Fruit fly (Drosophila melanogaster): ENCODE data around the gene Brd7-9.

The Brd7-9 gene

dm6 chr2L:7782788-7783401 lies at the start of gene Brd7-9 (continued):
- TF ChIP-seq CG17829 (tag; optimal IDR thresholded peaks at IDR 0.05) = peak; percentile 70
- TF ChIP-seq Ptx1 (GFP tag; IDR thresholded peaks at IDR 0.05) = peak; percentile 72
- TF ChIP-seq HHEX (GFP tag; optimal IDR thresholded peaks at IDR 0.05) = peak; percentile 67
- TF ChIP-seq Taf1 (GFP tag; IDR thresholded peaks at IDR 0.05) = peak; percentile 60
- no peak for TF ChIP-seq mld (GFP tag; IDR thresholded peaks at IDR 0.05; ENCODE audit: partially characterized antibody)
- TF ChIP-seq Xbp1 (GFP tag; optimal IDR thresholded peaks at IDR 0.05) = peak; percentile 78
- TF ChIP-seq dm (GFP tag; optimal IDR thresholded peaks at IDR 0.05) = peak; percentile 56
- TF ChIP-seq CG11504 (tag; optimal IDR thresholded peaks at IDR 0.05) = peak; percentile 71
- no peak for TF ChIP-seq sc (optimal IDR thresholded peaks at IDR 0.05)
- TF ChIP-seq sc (GFP tag; optimal IDR thresholded peaks at IDR 0.05) = peak; percentile 27
- TF ChIP-seq jumu (GFP tag; optimal IDR thresholded peaks at IDR 0.05) = peak; percentile 65
- TF ChIP-seq ken (GFP tag; IDR thresholded peaks at IDR 0.05) = peak; percentile 72; the same call in 2 of the 3 replicates
- peak; percentile 80; the same call in 2 of the 3 replicates for TF ChIP-seq ase (GFP tag; IDR thresholded peaks at IDR 0.05)
- peak; percentile 73 for TF ChIP-seq CG9797 (GFP tag; optimal IDR thresholded peaks at IDR 0.05)
- TF ChIP-seq CG7556 (GFP tag; optimal IDR thresholded peaks at IDR 0.05) = peak; percentile 78
- TF ChIP-seq Pdp1 (GFP tag; optimal IDR thresholded peaks at IDR 0.05) = peak; percentile 65 to 76
- no peak for TF ChIP-seq Trl (optimal IDR thresholded peaks at IDR 0.05)
- TF ChIP-seq Trl (GFP tag; optimal IDR thresholded peaks at IDR 0.05) = peak; percentile 68
- TF ChIP-seq nmo (GFP tag; optimal IDR thresholded peaks at IDR 0.05) = peak; percentile 56
- TF ChIP-seq CG1832 (GFP tag; optimal IDR thresholded peaks at IDR 0.05) = peak; percentile 62
- TF ChIP-seq CG7963 (GFP tag; IDR thresholded peaks at IDR 0.05; ENCODE audit: partially characterized antibody) = peak; percentile 44; the same call in 1 of the 3 replicates
- TF ChIP-seq chm (GFP tag; IDR thresholded peaks at IDR 0.05) = peak; percentile 92
- peak; percentile 69; the same call in 2 of the 3 replicates for TF ChIP-seq CG17361 (GFP tag; IDR thresholded peaks at IDR 0.05)
- 0 out of 4 replicates have a peak, but pooled peaks have one; percentile 50 for TF ChIP-seq chinmo (GFP tag; IDR thresholded peaks at IDR 0.05; ENCODE audit: partially characterized antibody)
- no peak for TF ChIP-seq dimm (GFP tag; IDR thresholded peaks at IDR 0.05)
- TF ChIP-seq onecut (GFP tag; IDR thresholded peaks at IDR 0.05) = peak; percentile 73
- TF ChIP-seq E2f1 (GFP tag; IDR thresholded peaks at IDR 0.05) = peak; percentile 78
- peak in 1 of 2 experiments; percentile 76 for TF ChIP-seq bsh (GFP tag; optimal IDR thresholded peaks at IDR 0.05)
- peak; percentile 63 for TF ChIP-seq odd (GFP tag; optimal IDR thresholded peaks at IDR 0.05)
- peak; percentile 56; the same call in 1 of the 2 replicates for TF ChIP-seq bbx (GFP tag; IDR thresholded peaks at IDR 0.05; ENCODE audit: partially characterized antibody)
- peak; percentile 35; the same call in 1 of the 2 replicates for TF ChIP-seq CG3847 (GFP tag; IDR thresholded peaks at IDR 0.05)
- no peak for TF ChIP-seq zfh2 (GFP tag; optimal IDR thresholded peaks at IDR 0.05)
- TF ChIP-seq CG7786 (GFP tag; optimal IDR thresholded peaks at IDR 0.05) = peak; percentile 28
- peak; percentile 84 for TF ChIP-seq Dref (GFP tag; IDR thresholded peaks at IDR 0.05)
- TF ChIP-seq CG10209 (GFP tag; optimal IDR thresholded peaks at IDR 0.05) = peak; percentile 68
- TF ChIP-seq CG13775 (GFP tag; optimal IDR thresholded peaks at IDR 0.05) = peak; percentile 70
- TF ChIP-seq fru (optimal IDR thresholded peaks at IDR 0.05) = no peak
- TF ChIP-seq pros (GFP tag; optimal IDR thresholded peaks at IDR 0.05) = no peak
- TF ChIP-seq sisA (GFP tag; IDR thresholded peaks at IDR 0.05) = peak; percentile 54
- TF ChIP-seq CG6689 (GFP tag; IDR thresholded peaks at IDR 0.05) = peak; percentile 71
- no peak for TF ChIP-seq CG7745 (tag; optimal IDR thresholded peaks at IDR 0.05)
- peak; percentile 47 for TF ChIP-seq fu2 (GFP tag; optimal IDR thresholded peaks at IDR 0.05)
- peak; percentile 77 for TF ChIP-seq otp (GFP tag; IDR thresholded peaks at IDR 0.05)
- peak; percentile 41; the same call in 1 of the 3 replicates for TF ChIP-seq CG2199 (GFP tag; IDR thresholded peaks at IDR 0.05)
- TF ChIP-seq PHDP (tag; optimal IDR thresholded peaks at IDR 0.05) = peak; percentile 79
- peak; percentile 90 for TF ChIP-seq so (GFP tag; IDR thresholded peaks at IDR 0.05)
- peak; percentile 73 for TF ChIP-seq CG4424 (GFP tag; optimal IDR thresholded peaks at IDR 0.05)
- no peak for TF ChIP-seq zen2 (GFP tag; IDR thresholded peaks at IDR 0.05; ENCODE audit: partially characterized antibody)
- peak; percentile 10 for TF ChIP-seq ash1 (GFP tag; optimal IDR thresholded peaks at IDR 0.05)
- no peak for TF ChIP-seq sima (GFP tag; optimal IDR thresholded peaks at IDR 0.05)
